Worm (Caenorhabditis elegans): Measurements from ENCODE around the gene Y110A2AL.10.

Y110A2AL.10 gene

DNA sequence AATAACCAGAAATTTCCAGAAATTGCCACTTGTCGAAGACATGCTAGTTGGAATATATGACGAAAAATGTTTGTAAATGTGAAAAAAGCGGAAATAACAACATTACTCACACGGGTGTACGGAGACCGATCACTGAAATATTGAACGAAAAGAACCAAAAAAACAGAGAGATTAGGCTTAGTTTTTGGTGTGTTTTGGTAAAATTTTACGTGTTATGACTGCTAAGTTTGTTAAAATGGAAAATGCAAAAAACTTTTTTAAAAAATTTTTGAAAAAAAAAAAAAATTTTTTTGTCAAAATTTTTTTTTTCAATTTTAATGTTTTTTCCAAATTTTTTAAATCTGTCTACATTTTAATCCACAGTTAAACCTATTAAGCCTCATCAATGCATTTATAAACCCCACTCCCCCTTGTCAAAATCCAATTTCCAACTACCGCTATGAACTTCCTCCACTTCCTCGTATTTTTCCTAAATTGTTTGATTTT, 49.2 kb downstream of the Y110A2AL.10 start, which contains the start of the genes fut-4 and K12H6.10:
Gene fut-4, minus strand, starts transcription at position 101 of the 486 bp plus-strand sequence.
Gene K12H6.10, plus strand, starts transcription at position 436 of the 486 bp plus-strand sequence.
- no peak for TF ChIP-seq fax-1 (tag; optimal IDR thresholded peaks at IDR 0.05)
- TF ChIP-seq ama-1 (optimal IDR thresholded peaks at IDR 0.05): no peak
- no peak for TF ChIP-seq syd-9 (tag; optimal IDR thresholded peaks at IDR 0.05)
- TF ChIP-seq Y22D7AL.16 (tag; optimal IDR thresholded peaks at IDR 0.05): no peak
- no peak for TF ChIP-seq unc-42 (tag; optimal IDR thresholded peaks at IDR 0.05)
- no peak for TF ChIP-seq elt-4 (tag; optimal IDR thresholded peaks at IDR 0.05)
- no peak for TF ChIP-seq eyg-1 (tag; optimal IDR thresholded peaks at IDR 0.05)
- no peak for TF ChIP-seq zip-5 (tag; optimal IDR thresholded peaks at IDR 0.05)
- no peak for TF ChIP-seq pat-9 (tag; optimal IDR thresholded peaks at IDR 0.05)
- no peak for TF ChIP-seq K09A11.1 (tag; optimal IDR thresholded peaks at IDR 0.05; ENCODE audit: insufficient read depth)
- TF ChIP-seq ceh-48 (tag; optimal IDR thresholded peaks at IDR 0.05): no peak
- TF ChIP-seq npax-4 (tag; optimal IDR thresholded peaks at IDR 0.05): no peak
- no peak for TF ChIP-seq T23F11.4 (GFP tag; optimal IDR thresholded peaks at IDR 0.05)
- TF ChIP-seq ceh-9 (tag; optimal IDR thresholded peaks at IDR 0.05): no peak
- TF ChIP-seq dve-1 (tag; optimal IDR thresholded peaks at IDR 0.05): no peak
- TF ChIP-seq sdc-2 (tag; optimal IDR thresholded peaks at IDR 0.05): no peak
- no peak for TF ChIP-seq madf-2 (tag; optimal IDR thresholded peaks at IDR 0.05)
- TF ChIP-seq sox-4 (tag; optimal IDR thresholded peaks at IDR 0.05): no peak
- TF ChIP-seq ceh-24 (tag; optimal IDR thresholded peaks at IDR 0.05): no peak
- no peak for TF ChIP-seq nhr-11 (tag; optimal IDR thresholded peaks at IDR 0.05)
